Worm (Caenorhabditis elegans): ENCODE results near the gene ZC239.13.
"Not testable (repeated sequence)": the region's sequence is repeated elsewhere in the genome, so short reads cannot be mapped to it uniquely, and the experiment has no call there.

- not testable (repeated sequence) for TF ChIP-seq nhr-237 (tag; optimal IDR thresholded peaks at IDR 0.05); sptf-1 (tag; optimal IDR thresholded peaks at IDR 0.05); bed-3 (GFP tag; optimal IDR thresholded peaks at IDR 0.05); elt-3 (tag; optimal IDR thresholded peaks at IDR 0.05); nhr-12 (tag; optimal IDR thresholded peaks at IDR 0.05); unc-62 (GFP tag; optimal IDR thresholded peaks at IDR 0.05); sem-2 (GFP tag; optimal IDR thresholded peaks at IDR 0.05); ceh-43 (GFP tag; optimal IDR thresholded peaks at IDR 0.05); unc-39 (tag; optimal IDR thresholded peaks at IDR 0.05); nhr-28 (tag; optimal IDR thresholded peaks at IDR 0.05); nhr-76 (tag; optimal IDR thresholded peaks at IDR 0.05); ztf-11 (tag; optimal IDR thresholded peaks at IDR 0.05); pha-4 (tag; optimal IDR thresholded peaks at IDR 0.05); mep-1 (tag; optimal IDR thresholded peaks at IDR 0.05)
Measured at ce11 chrII:3215762-3216161, 6.9 kb downstream of the ZC239.13 start, which contains the start of gene ZC239.3.
